Worm (Caenorhabditis elegans): Measurements from ENCODE around the gene C07A12.2.

DNA sequence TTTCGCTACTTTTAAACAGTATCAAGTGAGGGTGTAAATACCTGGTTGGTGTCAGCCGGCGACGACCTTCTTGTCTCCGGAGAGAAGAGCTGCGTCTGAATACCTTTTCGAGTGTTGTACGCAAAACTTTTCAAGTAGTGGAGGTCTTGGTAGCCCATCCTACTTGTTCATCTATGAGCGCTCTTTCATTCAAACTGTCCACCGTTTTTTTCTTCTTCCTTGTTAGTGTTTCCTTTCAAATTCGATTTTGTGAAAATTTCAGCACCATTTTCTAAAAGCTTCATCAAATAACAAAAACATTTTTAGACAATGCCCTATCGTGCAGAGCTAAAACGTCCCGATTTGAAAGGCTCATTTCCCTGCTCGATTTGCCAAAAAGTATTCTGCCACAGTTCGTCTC is 9.7 kb downstream of the C07A12.2 start, which contains the start of gene ham-2:
- TF ChIP-seq madf-2 (tag; optimal IDR thresholded peaks at IDR 0.05) (no peak), nhr-11 (tag; optimal IDR thresholded peaks at IDR 0.05) (no peak), unc-42 (tag; optimal IDR thresholded peaks at IDR 0.05) (no peak), pha-4 (tag; optimal IDR thresholded peaks at IDR 0.05) (no peak), ama-1 (optimal IDR thresholded peaks at IDR 0.05) (no peak), pag-3 (tag; optimal IDR thresholded peaks at IDR 0.05; ENCODE audit: borderline replicate concordance) (no peak), ztf-16 (tag; optimal IDR thresholded peaks at IDR 0.05) (no peak), fax-1 (tag; optimal IDR thresholded peaks at IDR 0.05) (no peak), eyg-1 (tag; optimal IDR thresholded peaks at IDR 0.05) (no peak), C38D4.7 (GFP tag; optimal IDR thresholded peaks at IDR 0.05) (no peak), ref-2 (tag; optimal IDR thresholded peaks at IDR 0.05) (no peak)

Data from whole organism, late embryonic.